Fruit fly (Drosophila melanogaster) whole organism, pupa: Measurements from ENCODE around the gene Ak1.
A peak's percentile ranks its signal among the peaks of the same experiment; 100 is the strongest.

Experiments
- CG10348 ChIP-seq: fragments of 200-800 bp; sonication (Bioruptor generic); IDR thresholded peaks from 2 replicates; pipeline ENCODE4 v1.3.6; 2022; ENCODE audit warnings: missing biosample characterization, missing genetic modification characterization
- CG12605 ChIP-seq: fragments of 200-800 bp; sonication (Bioruptor generic); IDR thresholded peaks from 2 replicates; pipeline ENCODE4 v1.3.6; 2022; ENCODE audit warnings: missing biosample characterization, missing genetic modification characterization
- CG13204 ChIP-seq: fragments of 200-800 bp; sonication (Bioruptor generic); optimal IDR thresholded peaks from 2 replicates; lab custom pipeline; 2018; ENCODE audit warnings: missing biosample characterization, mild to moderate bottlenecking, missing genetic modification characterization, moderate library complexity
- CG14655 ChIP-seq: fragments of 200-800 bp; sonication (Bioruptor generic); optimal IDR thresholded peaks from 3 replicates; lab custom pipeline; 2017; ENCODE audit warnings: mild to moderate bottlenecking, missing biosample characterization, missing genetic modification reagents, missing genetic modification characterization
- CG15710 ChIP-seq: fragments of 200-800 bp; sonication (Bioruptor generic); optimal IDR thresholded peaks from 2 replicates; lab custom pipeline; 2018; ENCODE audit warnings: missing biosample characterization, mild to moderate bottlenecking, missing genetic modification characterization, moderate library complexity
- CG17806 ChIP-seq: fragments of 200-800 bp; sonication (Bioruptor generic); optimal IDR thresholded peaks from 2 replicates; lab custom pipeline; 2018; ENCODE audit warnings: missing biosample characterization, mild to moderate bottlenecking, missing genetic modification characterization, moderate library complexity
- CG32121 ChIP-seq: fragments of 200-800 bp; sonication (Bioruptor generic); IDR thresholded peaks from 2 replicates; pipeline ENCODE4 v1.3.6; 2022; ENCODE audit warnings: missing biosample characterization, missing genetic modification characterization
- CG34367 ChIP-seq: fragments of 200-800 bp; sonication (Bioruptor generic); optimal IDR thresholded peaks from 2 replicates; lab custom pipeline; 2018; ENCODE audit warnings: missing biosample characterization, mild to moderate bottlenecking, missing genetic modification characterization
- CG4496 ChIP-seq: fragments of 200-800 bp; sonication (Bioruptor generic); IDR thresholded peaks from 3 replicates; pipeline ENCODE4 v1.3.6; 2022; ENCODE audit warnings: missing biosample characterization, missing genetic modification characterization
- CG8159 ChIP-seq: fragments of 200-800 bp; sonication (Bioruptor generic); optimal IDR thresholded peaks from 3 replicates; lab custom pipeline; 2018; ENCODE audit warnings: missing biosample characterization, mild to moderate bottlenecking, missing genetic modification characterization, moderate library complexity
- CG8301 ChIP-seq: fragments of 200-800 bp; sonication (Bioruptor generic); optimal IDR thresholded peaks from 2 replicates; lab custom pipeline; 2018; ENCODE audit warnings: missing biosample characterization, mild to moderate bottlenecking, missing genetic modification characterization
- CG9948 ChIP-seq: fragments of 200-800 bp; sonication (Bioruptor generic); optimal IDR thresholded peaks from 2 replicates; lab custom pipeline; 2018; ENCODE audit warnings: missing biosample characterization, mild to moderate bottlenecking, missing genetic modification characterization, moderate library complexity
- D1 ChIP-seq: fragments of 200-800 bp; sonication (Bioruptor generic); optimal IDR thresholded peaks from 2 replicates; lab custom pipeline; 2018; ENCODE audit warnings: missing biosample characterization, mild to moderate bottlenecking, missing genetic modification characterization, moderate library complexity
- EcR ChIP-seq: fragments of 200-800 bp; sonication (Bioruptor generic); optimal IDR thresholded peaks from 3 replicates; lab custom pipeline; 2019; ENCODE audit warnings: missing biosample characterization, missing genetic modification characterization, mild to moderate bottlenecking, moderate library complexity, missing genetic modification reagents
- Ets98B ChIP-seq: fragments of 200-800 bp; sonication (Bioruptor generic); IDR thresholded peaks from 2 replicates; pipeline ENCODE4 v1.3.6; 2022; ENCODE audit warnings: missing biosample characterization, missing genetic modification characterization
- Pif1A ChIP-seq: fragments of 200-800 bp; sonication (Bioruptor generic); optimal IDR thresholded peaks from 3 replicates; lab custom pipeline; 2016; ENCODE audit warnings: missing biosample characterization, missing genetic modification characterization
- Pif1B ChIP-seq: fragments of 200-800 bp; sonication (Bioruptor generic); optimal IDR thresholded peaks from 3 replicates; lab custom pipeline; 2016; ENCODE audit warnings: missing biosample characterization, missing genetic modification characterization
- Snoo ChIP-seq: fragments of 200-800 bp; sonication (Bioruptor generic); optimal IDR thresholded peaks from 3 replicates; lab custom pipeline; 2017; ENCODE audit warnings: missing biosample characterization, mild to moderate bottlenecking, missing genetic modification characterization, inconsistent platforms
- fd96Ca ChIP-seq: fragments of 200-800 bp; sonication (Bioruptor generic); IDR thresholded peaks from 3 replicates; pipeline ENCODE4 v1.3.6; 2022; ENCODE audit warnings: missing biosample characterization, missing genetic modification characterization
- gl ChIP-seq: fragments of 200-800 bp; sonication (Bioruptor generic); optimal IDR thresholded peaks from 2 replicates; lab custom pipeline; 2018; ENCODE audit warnings: missing biosample characterization, mild to moderate bottlenecking, missing genetic modification characterization
- rn ChIP-seq: fragments of 200-800 bp; sonication (Bioruptor generic); IDR thresholded peaks from 2 replicates; pipeline ENCODE4 v1.3.6; 2022; ENCODE audit warnings: missing biosample characterization, missing genetic modification characterization

Gene Ak1

dm6 chr3L:12184564-12185034, 19.3 kb downstream of the Ak1 start, which contains the start of gene Miox:
TSS of gene Miox (plus strand) at chr3L:12184984.
- TF ChIP-seq rn (GFP tag; lab: Robert Waterston, UW) (no peak), gl (tag; lab: Kevin White, UChicago) (no peak), EcR (GFP tag; lab: Kevin White, UChicago) (no peak)
- TF ChIP-seq, all 21 proteins: peak for 0

dm6 chr3L:12183967-12184366, 19.9 kb downstream of the Ak1 start:
- no peak for TF ChIP-seq CG17806 (tag; lab: Kevin White, UChicago)
- TF ChIP-seq gl (tag; lab: Kevin White, UChicago) = no peak
- no peak for TF ChIP-seq CG10348 (GFP tag; lab: Robert Waterston, UW)
- TF ChIP-seq CG14655 (GFP tag; lab: Kevin White, UChicago) = no peak
- no peak for TF ChIP-seq CG13204 (GFP tag; lab: Kevin White, UChicago)
- TF ChIP-seq CG34367 (tag; lab: Kevin White, UChicago) = no peak
- TF ChIP-seq EcR (GFP tag; lab: Kevin White, UChicago) = no peak
- no peak for TF ChIP-seq Pif1B (GFP tag; lab: Kevin White, UChicago)

DNA sequence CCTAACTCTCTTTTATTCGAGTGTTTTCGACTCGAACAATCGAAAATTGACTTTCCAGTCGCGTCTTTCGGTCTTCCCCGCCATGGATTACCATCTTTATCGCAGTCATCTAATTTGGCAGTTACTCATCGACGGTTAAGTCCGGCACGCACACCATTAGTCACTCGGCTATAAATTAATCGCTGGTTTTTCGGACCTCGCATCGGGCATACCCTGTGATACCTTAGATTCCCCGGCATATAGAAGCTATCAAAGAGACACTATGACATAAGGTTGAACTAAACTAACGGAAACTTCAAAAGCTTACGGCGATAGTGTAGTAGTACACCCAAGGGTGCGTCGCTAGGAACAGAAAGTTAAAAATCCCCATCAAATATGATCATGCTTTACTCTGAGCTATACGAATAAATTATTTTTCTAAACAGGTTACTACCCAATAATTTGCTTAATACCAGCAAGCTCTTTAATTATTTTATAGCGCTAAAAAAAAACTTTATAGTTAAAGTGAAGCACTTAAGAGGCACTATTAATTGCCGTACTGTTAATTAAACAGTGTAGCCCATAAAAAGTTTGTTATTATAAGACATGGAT, 24.9 kb downstream of the Ak1 start:
- TF ChIP-seq CG34367 (tag; lab: Kevin White, UChicago) (no peak), EcR (GFP tag; lab: Kevin White, UChicago) (no peak), gl (tag; lab: Kevin White, UChicago) (no peak), CG12605 (GFP tag; lab: Robert Waterston, UW) (no peak), CG17806 (tag; lab: Kevin White, UChicago) (no peak), Pif1B (GFP tag; lab: Kevin White, UChicago) (no peak), D1 (tag; lab: Kevin White, UChicago) (no peak), CG32121 (no peak), CG13204 (GFP tag; lab: Kevin White, UChicago) (no peak), Pif1A (GFP tag; lab: Kevin White, UChicago) (no peak), rn (GFP tag; lab: Robert Waterston, UW) (no peak), CG9948 (tag; lab: Kevin White, UChicago) (no peak), CG15710 (tag; lab: Kevin White, UChicago) (no peak), CG4496 (GFP tag; lab: Robert Waterston, UW) (no peak)

DNA sequence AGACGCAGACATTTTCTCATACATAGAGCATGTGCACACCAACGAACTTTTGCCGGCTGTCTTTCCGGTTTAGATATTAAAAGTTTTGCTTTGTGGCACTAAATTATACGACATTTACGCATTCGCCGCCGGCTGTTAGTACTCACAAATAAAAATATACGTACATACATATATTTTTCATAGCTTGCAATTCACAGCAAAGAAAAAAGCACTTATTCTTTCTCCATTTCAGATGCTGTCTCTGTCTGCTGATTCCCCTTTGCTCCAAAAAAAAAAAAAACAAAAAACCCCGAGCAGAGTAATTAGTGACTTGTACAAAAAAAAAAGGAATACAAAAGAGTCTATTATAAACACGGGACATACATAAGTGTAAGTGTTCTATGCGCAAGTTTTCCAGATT, 26.6 kb downstream of the Ak1 start, which contains the start of gene CAH2:
Gene CAH2 (plus strand): TSS at position 301 of the 400 bp plus-strand sequence.
- no peak for TF ChIP-seq Pif1B (GFP tag; lab: Kevin White, UChicago)
- no peak for TF ChIP-seq CG8301 (tag; lab: Kevin White, UChicago)
- TF ChIP-seq CG4496 (GFP tag; lab: Robert Waterston, UW) = no peak
- no peak for TF ChIP-seq D1 (tag; lab: Kevin White, UChicago)
- no peak for TF ChIP-seq Ets98B (GFP tag; lab: Robert Waterston, UW)
- TF ChIP-seq CG9948 (tag; lab: Kevin White, UChicago) = no peak
- TF ChIP-seq CG34367 (tag; lab: Kevin White, UChicago) = no peak
- TF ChIP-seq CG32121 = no peak
- no peak for TF ChIP-seq fd96Ca (GFP tag; lab: Robert Waterston, UW)
- no peak for TF ChIP-seq gl (tag; lab: Kevin White, UChicago)
- TF ChIP-seq CG17806 (tag; lab: Kevin White, UChicago) = no peak
- TF ChIP-seq CG15710 (tag; lab: Kevin White, UChicago) = no peak
- TF ChIP-seq CG14655 (GFP tag; lab: Kevin White, UChicago) = no peak
- no peak for TF ChIP-seq CG8159 (tag; lab: Kevin White, UChicago)
- TF ChIP-seq CG12605 (GFP tag; lab: Robert Waterston, UW) = no peak
- TF ChIP-seq CG10348 (GFP tag; lab: Robert Waterston, UW) = no peak
- no peak for TF ChIP-seq EcR (GFP tag; lab: Kevin White, UChicago)
- TF ChIP-seq, all 21 proteins: peak for 0

dm6 chr3L:12175382-12175781, 28.5 kb downstream of the Ak1 start, which contains the start of gene Rh7:
TSS of gene Rh7 (minus strand) at chr3L:12175482.
- TF ChIP-seq gl (tag; lab: Kevin White, UChicago) (no peak), CG4496 (GFP tag; lab: Robert Waterston, UW) (no peak), fd96Ca (GFP tag; lab: Robert Waterston, UW) (no peak), rn (GFP tag; lab: Robert Waterston, UW) (no peak), CG13204 (GFP tag; lab: Kevin White, UChicago) (no peak), CG9948 (tag; lab: Kevin White, UChicago) (no peak), EcR (GFP tag; lab: Kevin White, UChicago) (no peak), CG15710 (tag; lab: Kevin White, UChicago) (no peak), CG14655 (GFP tag; lab: Kevin White, UChicago) (no peak), Snoo (tag; lab: Kevin White, UChicago) (no peak), CG12605 (GFP tag; lab: Robert Waterston, UW) (no peak), D1 (tag; lab: Kevin White, UChicago) (no peak), Ets98B (GFP tag; lab: Robert Waterston, UW) (no peak), CG17806 (tag; lab: Kevin White, UChicago) (no peak)
- TF ChIP-seq, all 21 proteins: peak for 0

DNA sequence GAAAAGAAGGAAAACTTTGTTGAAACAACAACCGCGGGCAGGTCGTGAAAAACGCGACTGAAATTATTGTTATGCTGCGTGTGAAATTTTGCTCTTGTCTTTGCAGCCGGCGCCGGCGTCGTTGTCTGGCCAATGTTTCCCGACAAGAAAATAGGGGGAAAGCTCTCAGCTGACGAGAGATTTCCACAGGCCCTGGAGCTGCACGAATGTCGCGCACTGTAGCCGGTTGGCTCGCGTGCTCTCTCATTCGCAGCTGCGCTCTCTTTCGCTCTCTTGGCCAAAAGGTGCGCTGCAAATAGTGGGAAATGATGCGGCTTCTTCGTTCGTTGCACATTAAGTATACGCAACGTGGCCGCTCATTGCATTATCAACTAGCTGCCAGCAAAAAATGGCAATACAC, 40.2 kb downstream of the Ak1 start, which contains the start of gene CG9760:
Gene CG9760 (minus strand): TSS at position 43 of the 400 bp plus-strand sequence.
- TF ChIP-seq D1 (tag; lab: Kevin White, UChicago) = no peak
- TF ChIP-seq CG32121 = peak; percentile 62; the same call in 1 of the 2 replicates
- no peak for TF ChIP-seq rn (GFP tag; lab: Robert Waterston, UW)
- peak; percentile 65; the same call in 2 of the 3 replicates for TF ChIP-seq fd96Ca (GFP tag; lab: Robert Waterston, UW)
- TF ChIP-seq CG4496 (GFP tag; lab: Robert Waterston, UW) = peak; percentile 80; the same call in 2 of the 3 replicates
